Worm (Caenorhabditis elegans): ENCODE data around the gene sdpn-1.

- TF ChIP-seq alr-1 (tag; optimal IDR thresholded peaks at IDR 0.05) (no peak), lin-11 (tag; optimal IDR thresholded peaks at IDR 0.05) (no peak), mdl-1 (tag; optimal IDR thresholded peaks at IDR 0.05) (no peak), egl-27 (tag; optimal IDR thresholded peaks at IDR 0.05) (no peak), nhr-11 (tag; optimal IDR thresholded peaks at IDR 0.05) (no peak), nhr-25 (tag; optimal IDR thresholded peaks at IDR 0.05) (peak; percentile 31), ZK546.5 (tag; optimal IDR thresholded peaks at IDR 0.05) (no peak), ama-1 (optimal IDR thresholded peaks at IDR 0.05) (peak; percentile 9), unc-39 (tag; optimal IDR thresholded peaks at IDR 0.05) (no peak), unc-55 (GFP tag; optimal IDR thresholded peaks at IDR 0.05) (no peak), nhr-10 (tag; optimal IDR thresholded peaks at IDR 0.05) (no peak)
These were observed 28.7 kb upstream of the sdpn-1 start for ce11 chrX:8026709-8027108.
